Worm (Caenorhabditis elegans): Measurements from ENCODE around the gene nhr-212.

The nhr-212 gene

DNA sequence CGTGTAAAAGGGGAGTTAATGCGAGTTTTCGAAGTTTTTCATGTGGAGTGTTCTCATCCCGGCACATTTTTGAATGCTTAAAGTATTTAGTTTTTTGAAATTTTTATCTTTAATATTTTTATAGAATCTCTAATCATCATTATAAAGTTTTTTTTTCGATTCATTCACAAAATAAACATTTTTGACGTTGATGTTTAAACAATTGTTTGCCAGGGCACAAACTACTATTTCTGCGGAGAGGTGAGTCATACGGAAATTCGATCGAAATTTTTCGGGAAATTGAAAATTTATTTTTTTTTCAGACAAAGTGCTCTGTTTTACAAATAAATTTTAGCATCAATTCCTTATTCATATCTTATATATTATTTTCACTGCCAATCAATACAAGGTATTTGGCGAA is 31.1 kb upstream of the nhr-212 start, which contains the start of gene nhr-98:
Gene nhr-98, plus strand, starts transcription at position 301 of the 400 bp plus-strand sequence.
- TF ChIP-seq nhr-12 (tag; optimal IDR thresholded peaks at IDR 0.05) (no peak), tbx-8 (GFP tag; optimal IDR thresholded peaks at IDR 0.05) (no peak), blmp-1 (tag; optimal IDR thresholded peaks at IDR 0.05) (no peak)

DNA sequence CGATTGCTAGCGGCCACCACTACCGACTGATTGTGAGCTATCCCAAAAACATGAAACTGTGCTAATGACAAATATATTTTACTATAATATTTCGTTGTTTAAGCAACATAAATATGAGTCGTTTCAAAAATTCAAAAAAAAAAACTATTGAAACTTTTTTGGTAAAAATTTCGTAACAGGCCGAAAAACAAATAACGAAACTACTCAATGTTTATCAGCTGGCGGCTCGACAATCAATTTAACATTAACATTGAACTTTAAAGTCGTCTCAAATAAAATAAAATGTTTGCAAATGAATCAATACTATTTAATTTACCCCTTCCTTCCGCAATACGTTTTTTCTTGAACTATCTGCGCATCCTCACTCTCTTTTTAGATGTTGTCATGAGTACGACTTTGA is 26.8 kb upstream of the nhr-212 start:
- TF ChIP-seq blmp-1 (tag; optimal IDR thresholded peaks at IDR 0.05) (no peak), ceh-39 (tag; optimal IDR thresholded peaks at IDR 0.05) (no peak), unc-62 (GFP tag; optimal IDR thresholded peaks at IDR 0.05) (no peak), ceh-43 (GFP tag; optimal IDR thresholded peaks at IDR 0.05) (no peak), lsy-2 (tag; optimal IDR thresholded peaks at IDR 0.05) (no peak), elt-1 (tag; optimal IDR thresholded peaks at IDR 0.05; ENCODE audit: borderline replicate concordance, insufficient read depth) (no peak), nhr-76 (tag; optimal IDR thresholded peaks at IDR 0.05) (no peak), sem-2 (GFP tag; optimal IDR thresholded peaks at IDR 0.05) (no peak), pha-4 (tag; optimal IDR thresholded peaks at IDR 0.05) (no peak), mls-2 (tag; optimal IDR thresholded peaks at IDR 0.05) (no peak), flh-1 (GFP tag; optimal IDR thresholded peaks at IDR 0.05) (no peak), ham-2 (GFP tag; optimal IDR thresholded peaks at IDR 0.05) (no peak)

- TF ChIP-seq M03D4.4 (tag; optimal IDR thresholded peaks at IDR 0.05): no peak
- TF ChIP-seq mls-2 (tag; optimal IDR thresholded peaks at IDR 0.05): no peak
- no peak for TF ChIP-seq lin-32 (GFP tag; optimal IDR thresholded peaks at IDR 0.05)
- no peak for TF ChIP-seq nhr-2 (tag; optimal IDR thresholded peaks at IDR 0.05)
- no peak for TF ChIP-seq ceh-39 (tag; optimal IDR thresholded peaks at IDR 0.05)
- TF ChIP-seq sptf-1 (tag; optimal IDR thresholded peaks at IDR 0.05): no peak
- no peak for TF ChIP-seq hlh-1 (tag; optimal IDR thresholded peaks at IDR 0.05)
- no peak for TF ChIP-seq ham-2 (GFP tag; optimal IDR thresholded peaks at IDR 0.05)
- TF ChIP-seq mep-1 (tag; optimal IDR thresholded peaks at IDR 0.05): no peak
- no peak for TF ChIP-seq pha-4 (tag; optimal IDR thresholded peaks at IDR 0.05)
- no peak for TF ChIP-seq ces-1 (GFP tag; optimal IDR thresholded peaks at IDR 0.05)
- no peak for TF ChIP-seq bed-3 (GFP tag; optimal IDR thresholded peaks at IDR 0.05)
- TF ChIP-seq unc-62 (GFP tag; optimal IDR thresholded peaks at IDR 0.05): no peak
- TF ChIP-seq flh-1 (GFP tag; optimal IDR thresholded peaks at IDR 0.05): no peak
- no peak for TF ChIP-seq nhr-76 (tag; optimal IDR thresholded peaks at IDR 0.05)
- TF ChIP-seq nhr-12 (tag; optimal IDR thresholded peaks at IDR 0.05): no peak
- no peak for TF ChIP-seq elt-1 (tag; optimal IDR thresholded peaks at IDR 0.05; ENCODE audit: borderline replicate concordance, insufficient read depth)
- no peak for TF ChIP-seq sem-2 (GFP tag; optimal IDR thresholded peaks at IDR 0.05)
- no peak for TF ChIP-seq drap-1 (GFP tag; optimal IDR thresholded peaks at IDR 0.05)
- no peak for TF ChIP-seq unc-39 (tag; optimal IDR thresholded peaks at IDR 0.05)
Observed at ce11 chrV:459464-459863, 25.2 kb upstream of the nhr-212 start, which contains the start of gene nhr-203. Gene nhr-203 (plus strand): TSS chrV:459795.

- no peak for TF ChIP-seq hlh-1 (tag; optimal IDR thresholded peaks at IDR 0.05)
- no peak for TF ChIP-seq unc-120 (tag; optimal IDR thresholded peaks at IDR 0.05; ENCODE audit: poor library complexity, severe bottlenecking)
- TF ChIP-seq nhr-2 (tag; optimal IDR thresholded peaks at IDR 0.05): no peak
- no peak for TF ChIP-seq mab-5 (tag; optimal IDR thresholded peaks at IDR 0.05)
- TF ChIP-seq ham-2 (GFP tag; optimal IDR thresholded peaks at IDR 0.05): no peak
- TF ChIP-seq nhr-237 (tag; optimal IDR thresholded peaks at IDR 0.05): no peak
- TF ChIP-seq mls-2 (tag; optimal IDR thresholded peaks at IDR 0.05): no peak
- TF ChIP-seq ces-1 (GFP tag; optimal IDR thresholded peaks at IDR 0.05): no peak
- no peak for TF ChIP-seq lin-13 (tag; optimal IDR thresholded peaks at IDR 0.05)
- TF ChIP-seq sptf-1 (tag; optimal IDR thresholded peaks at IDR 0.05): no peak
- TF ChIP-seq unc-62 (GFP tag; optimal IDR thresholded peaks at IDR 0.05): no peak
- TF ChIP-seq nhr-12 (tag; optimal IDR thresholded peaks at IDR 0.05): no peak
- TF ChIP-seq ceh-39 (tag; optimal IDR thresholded peaks at IDR 0.05): no peak
Observed at ce11 chrV:462263-462662, 22.4 kb upstream of the nhr-212 start, which contains the start of gene nhr-202. Gene nhr-202 (plus strand): TSS chrV:462588.

ce11 chrV:464800-465199 is 19.9 kb upstream of the nhr-212 start, which contains the start of gene nhr-201:
Gene nhr-201 (plus strand): TSS chrV:464828.
- TF ChIP-seq flh-1 (GFP tag; optimal IDR thresholded peaks at IDR 0.05) (no peak), cnd-1 (tag; optimal IDR thresholded peaks at IDR 0.05) (no peak), elt-1 (tag; optimal IDR thresholded peaks at IDR 0.05; ENCODE audit: borderline replicate concordance, insufficient read depth) (no peak), unc-62 (GFP tag; optimal IDR thresholded peaks at IDR 0.05) (no peak), sptf-1 (tag; optimal IDR thresholded peaks at IDR 0.05) (no peak), ces-1 (GFP tag; optimal IDR thresholded peaks at IDR 0.05) (no peak), ceh-39 (tag; optimal IDR thresholded peaks at IDR 0.05) (no peak), mep-1 (tag; optimal IDR thresholded peaks at IDR 0.05) (no peak), nhr-12 (tag; optimal IDR thresholded peaks at IDR 0.05) (no peak)
